Fruit fly (Drosophila melanogaster): ENCODE data around the gene Kdm2.

dm6 chr3R:9006129-9006528 is 46.2 kb upstream of the Kdm2 start, which contains the start of the genes Prosbeta3 and Iru:
- TF ChIP-seq CG6854 (GFP tag; optimal IDR thresholded peaks at IDR 0.05) (no peak), CG7368 (GFP tag; optimal IDR thresholded peaks at IDR 0.05) (no peak), Sox14 (GFP tag; optimal IDR thresholded peaks at IDR 0.05) (peak; percentile 13), Eip75B (GFP tag; optimal IDR thresholded peaks at IDR 0.05) (no peak), ss (GFP tag; optimal IDR thresholded peaks at IDR 0.05) (no peak), CG6808 (GFP tag; optimal IDR thresholded peaks at IDR 0.05) (no peak), Sox102F (GFP tag; optimal IDR thresholded peaks at IDR 0.05) (no peak), CG16779 (tag; optimal IDR thresholded peaks at IDR 0.05) (no peak), Hr39 (GFP tag; optimal IDR thresholded peaks at IDR 0.05) (no peak)
